Fruit fly (Drosophila melanogaster) whole organism, embryonic: ENCODE results near the gene Ugt49B2.

Experiments
- Asciz ChIP-seq: fragments of 200-800 bp; sonication (Bioruptor generic); optimal IDR thresholded peaks from 2 replicates; lab custom pipeline; 2017; ENCODE audit warnings: missing biosample characterization, mild to moderate bottlenecking, missing genetic modification characterization, missing genetic modification reagents
- BEAF-32 ChIP-seq: fragments of 200-800 bp; sonication (Bioruptor generic); optimal IDR thresholded peaks from 3 replicates; lab custom pipeline; 2017; ENCODE audit warnings: missing biosample characterization, missing genetic modification characterization, mild to moderate bottlenecking, moderate library complexity, missing genetic modification reagents
- BtbVII ChIP-seq: fragments of 200-800 bp; sonication (Bioruptor generic); optimal IDR thresholded peaks from 3 replicates; lab custom pipeline; 2017; ENCODE audit warnings: missing biosample characterization, mild to moderate bottlenecking, missing genetic modification characterization
- CG11723 ChIP-seq: fragments of 200-800 bp; sonication (Bioruptor generic); optimal IDR thresholded peaks from 2 replicates; lab custom pipeline; 2017; ENCODE audit warnings: missing biosample characterization, mild to moderate bottlenecking, missing genetic modification characterization
- CG12236 ChIP-seq: fragments of 200-800 bp; sonication (Bioruptor generic); optimal IDR thresholded peaks from 2 replicates; lab custom pipeline; 2016; ENCODE audit warnings: missing biosample characterization, missing genetic modification characterization
- CG1603 ChIP-seq: fragments of 200-800 bp; sonication (Bioruptor generic); optimal IDR thresholded peaks from 2 replicates; lab custom pipeline; 2019; ENCODE audit warnings: missing biosample characterization, mild to moderate bottlenecking, missing genetic modification characterization, moderate library complexity
- CG17186 ChIP-seq: fragments of 200-800 bp; sonication (Bioruptor generic); optimal IDR thresholded peaks from 3 replicates; lab custom pipeline; 2017; ENCODE audit warnings: missing biosample characterization, missing genetic modification reagents, missing genetic modification characterization
- CG17802 ChIP-seq: fragments of 200-800 bp; sonication (Bioruptor generic); optimal IDR thresholded peaks from 2 replicates; lab custom pipeline; 2018; ENCODE audit warnings: missing biosample characterization, mild to moderate bottlenecking, missing genetic modification characterization, moderate library complexity
- CG1792 ChIP-seq: fragments of 200-800 bp; sonication (Bioruptor generic); optimal IDR thresholded peaks from 2 replicates; lab custom pipeline; 2016; ENCODE audit warnings: missing biosample characterization, missing genetic modification characterization
- CG30020 ChIP-seq: fragments of 200-800 bp; optimal IDR thresholded peaks from 2 replicates; lab custom pipeline; 2019; ENCODE audit warnings: missing biosample characterization, mild to moderate bottlenecking, missing genetic modification characterization, moderate library complexity
- CG30431 ChIP-seq: fragments of 200-800 bp; sonication (Bioruptor generic); optimal IDR thresholded peaks from 2 replicates; lab custom pipeline; 2017; ENCODE audit warnings: missing biosample characterization, missing genetic modification characterization
- CG42726 ChIP-seq: fragments of 200-800 bp; sonication (Bioruptor generic); IDR thresholded peaks from 2 replicates; pipeline ENCODE4 v1.3.6; 2022; ENCODE audit warnings: missing biosample characterization, missing genetic modification characterization; ENCODE audit not compliant: partially characterized antibody
- CG4424 ChIP-seq: fragments of 200-800 bp; sonication (Bioruptor generic); optimal IDR thresholded peaks from 3 replicates; lab custom pipeline; 2016; ENCODE audit warnings: missing biosample characterization, missing genetic modification characterization
- CG5180 ChIP-seq: fragments of 200-800 bp; sonication (Bioruptor generic); optimal IDR thresholded peaks from 3 replicates; lab custom pipeline; 2017; ENCODE audit warnings: missing biosample characterization, missing genetic modification characterization, mild to moderate bottlenecking, moderate library complexity, missing genetic modification reagents
- CG5953 ChIP-seq: fragments of 200-800 bp; sonication (Bioruptor generic); IDR thresholded peaks from 2 replicates; pipeline ENCODE4 v1.3.6; 2022; ENCODE audit warnings: missing biosample characterization, missing genetic modification characterization
- CG6683 ChIP-seq: fragments of 200-800 bp; sonication (Bioruptor generic); optimal IDR thresholded peaks from 2 replicates; lab custom pipeline; 2017; ENCODE audit warnings: missing biosample characterization, mild to moderate bottlenecking, missing genetic modification characterization, missing genetic modification reagents
- CG6765 ChIP-seq: fragments of 200-800 bp; sonication (Bioruptor generic); optimal IDR thresholded peaks from 3 replicates; lab custom pipeline; 2017; ENCODE audit warnings: missing biosample characterization, mild to moderate bottlenecking, missing genetic modification characterization
- CG6813 ChIP-seq: fragments of 200-800 bp; sonication (Bioruptor generic); optimal IDR thresholded peaks from 2 replicates; lab custom pipeline; 2017; ENCODE audit warnings: missing biosample characterization, missing genetic modification characterization, mild to moderate bottlenecking, moderate library complexity, missing genetic modification reagents
- CG7839 ChIP-seq: fragments of 200-800 bp; sonication (Bioruptor generic); optimal IDR thresholded peaks from 3 replicates; lab custom pipeline; 2018; ENCODE audit warnings: missing biosample characterization, mild to moderate bottlenecking, missing genetic modification characterization, moderate library complexity
- CG8089 ChIP-seq: fragments of 200-800 bp; sonication (Bioruptor generic); optimal IDR thresholded peaks from 3 replicates; lab custom pipeline; 2016; ENCODE audit warnings: missing biosample characterization, missing genetic modification characterization
- CG8388 ChIP-seq: fragments of 200-800 bp; sonication (Bioruptor generic); optimal IDR thresholded peaks from 2 replicates; lab custom pipeline; 2019; ENCODE audit warnings: missing biosample characterization, mild to moderate bottlenecking, missing genetic modification characterization, moderate library complexity
- CG9797 ChIP-seq: fragments of 200-800 bp; sonication (Bioruptor generic); optimal IDR thresholded peaks from 3 replicates; lab custom pipeline; 2018; ENCODE audit warnings: missing biosample characterization, mild to moderate bottlenecking, missing genetic modification characterization
- CG9817 ChIP-seq: fragments of 200-800 bp; sonication (Bioruptor generic); optimal IDR thresholded peaks from 2 replicates; lab custom pipeline; 2018; ENCODE audit warnings: missing biosample characterization, mild to moderate bottlenecking, missing genetic modification characterization, moderate library complexity
- Camta ChIP-seq: fragments of 200-800 bp; sonication (Bioruptor generic); optimal IDR thresholded peaks from 2 replicates; lab custom pipeline; 2016; ENCODE audit warnings: missing biosample characterization, missing genetic modification characterization
- Dp ChIP-seq: fragments of 200-800 bp; sonication (Bioruptor generic); optimal IDR thresholded peaks from 2 replicates; lab custom pipeline; 2018; ENCODE audit warnings: missing biosample characterization, mild to moderate bottlenecking, missing genetic modification characterization, moderate library complexity
- Fer2 ChIP-seq: fragments of 200-800 bp; sonication (Bioruptor generic); optimal IDR thresholded peaks from 2 replicates; lab custom pipeline; 2018; ENCODE audit warnings: missing biosample characterization, mild to moderate bottlenecking, missing genetic modification characterization, moderate library complexity
- Meics ChIP-seq: fragments of 200-800 bp; sonication (Bioruptor generic); optimal IDR thresholded peaks from 2 replicates; lab custom pipeline; 2017; ENCODE audit warnings: missing biosample characterization, mild to moderate bottlenecking, missing genetic modification characterization
- Mes4 ChIP-seq: fragments of 200-800 bp; sonication (Bioruptor generic); optimal IDR thresholded peaks from 2 replicates; lab custom pipeline; 2016; ENCODE audit warnings: missing biosample characterization, missing genetic modification characterization
- Oli ChIP-seq: fragments of 200-800 bp; sonication (Bioruptor generic); optimal IDR thresholded peaks from 2 replicates; lab custom pipeline; 2018; ENCODE audit warnings: missing biosample characterization, mild to moderate bottlenecking, missing genetic modification characterization, moderate library complexity
- Rfx ChIP-seq: fragments of 200-800 bp; sonication (Bioruptor generic); IDR thresholded peaks from 2 replicates; pipeline ENCODE4 v1.3.6; 2022; ENCODE audit warnings: missing biosample characterization, missing genetic modification characterization
- Rx ChIP-seq: fragments of 200-800 bp; sonication (Bioruptor generic); IDR thresholded peaks from 2 replicates; pipeline ENCODE4 v1.3.6; 2022; ENCODE audit warnings: missing biosample characterization, missing genetic modification characterization
- Spps ChIP-seq: fragments of 200-800 bp; sonication (Bioruptor generic); optimal IDR thresholded peaks from 2 replicates; lab custom pipeline; 2018; ENCODE audit warnings: missing biosample characterization, mild to moderate bottlenecking, missing genetic modification characterization
- bab2 ChIP-seq: fragments of 200-800 bp; sonication (Bioruptor generic); optimal IDR thresholded peaks from 2 replicates; lab custom pipeline; 2016; ENCODE audit warnings: missing biosample characterization, missing genetic modification characterization
- bcd ChIP-seq: fragments of 200-800 bp; sonication (Bioruptor generic); optimal IDR thresholded peaks from 2 replicates; lab custom pipeline; 2017; ENCODE audit warnings: missing biosample characterization, mild to moderate bottlenecking, missing genetic modification characterization
- bsh ChIP-seq, 2 experiments: fragments of 200-800 bp; sonication (Bioruptor generic); optimal IDR thresholded peaks; 2 replicates each; lab custom pipeline; 2017 to 2018; ENCODE audit warnings: mild to moderate bottlenecking in 2 of 2, missing biosample characterization in 2 of 2, missing genetic modification characterization in 2 of 2, moderate library complexity in 1 of 2
- caup ChIP-seq: fragments of 200-800 bp; sonication (Bioruptor generic); optimal IDR thresholded peaks from 3 replicates; lab custom pipeline; 2017; ENCODE audit warnings: missing biosample characterization, mild to moderate bottlenecking, missing genetic modification characterization, moderate library complexity; ENCODE audit not compliant: severe bottlenecking
- fd102C ChIP-seq: fragments of 200-800 bp; sonication (Bioruptor generic); optimal IDR thresholded peaks from 2 replicates; lab custom pipeline; 2018; ENCODE audit warnings: missing biosample characterization, mild to moderate bottlenecking, missing genetic modification characterization, moderate library complexity
- gcm2 ChIP-seq: fragments of 200-800 bp; sonication (Bioruptor generic); optimal IDR thresholded peaks from 2 replicates; lab custom pipeline; 2016; ENCODE audit warnings: missing biosample characterization, missing genetic modification characterization
- inv ChIP-seq: fragments of 200-800 bp; sonication (Bioruptor generic); IDR thresholded peaks from 2 replicates; pipeline ENCODE4 v1.3.6; 2022; ENCODE audit warnings: missing biosample characterization, missing genetic modification characterization; ENCODE audit not compliant: partially characterized antibody
- lbe ChIP-seq: fragments of 200-800 bp; sonication (Bioruptor generic); optimal IDR thresholded peaks from 2 replicates; lab custom pipeline; 2016; ENCODE audit warnings: missing biosample characterization, mild to moderate bottlenecking, missing genetic modification characterization
- luna ChIP-seq: fragments of 200-800 bp; sonication (Bioruptor generic); optimal IDR thresholded peaks from 2 replicates; lab custom pipeline; 2016; ENCODE audit warnings: missing biosample characterization, missing genetic modification characterization
- nerfin-1 ChIP-seq: fragments of 200-800 bp; sonication (Bioruptor generic); optimal IDR thresholded peaks from 3 replicates; lab custom pipeline; 2019; ENCODE audit warnings: missing biosample characterization, mild to moderate bottlenecking, missing genetic modification characterization, moderate library complexity
- org-1 ChIP-seq: fragments of 200-800 bp; sonication (Bioruptor generic); optimal IDR thresholded peaks from 2 replicates; lab custom pipeline; 2017; ENCODE audit warnings: missing biosample characterization, missing genetic modification characterization
- pho ChIP-seq: fragments of 200-800 bp; sonication (Bioruptor generic); optimal IDR thresholded peaks from 2 replicates; lab custom pipeline; 2016; ENCODE audit warnings: missing biosample characterization, missing genetic modification characterization
- scrt ChIP-seq: fragments of 200-800 bp; sonication (Bioruptor generic); optimal IDR thresholded peaks from 2 replicates; lab custom pipeline; 2018; ENCODE audit warnings: missing biosample characterization, mild to moderate bottlenecking, missing genetic modification characterization, moderate library complexity
- sens-2 ChIP-seq: fragments of 200-800 bp; sonication (Bioruptor generic); IDR thresholded peaks from 2 replicates; pipeline ENCODE4 v1.3.6; 2022; ENCODE audit warnings: missing biosample characterization, missing genetic modification characterization
- sna ChIP-seq: fragments of 200-800 bp; sonication (Bioruptor generic); IDR thresholded peaks from 2 replicates; pipeline ENCODE4 v1.3.6; 2022; ENCODE audit warnings: missing biosample characterization, missing genetic modification characterization; ENCODE audit not compliant: partially characterized antibody
- z ChIP-seq: fragments of 200-800 bp; sonication (Bioruptor generic); IDR thresholded peaks from 3 replicates; pipeline ENCODE4 v1.3.6; 2022; ENCODE audit warnings: missing biosample characterization, missing genetic modification characterization
- zfh1 ChIP-seq: fragments of 200-800 bp; sonication (Bioruptor generic); IDR thresholded peaks from 3 replicates; pipeline ENCODE4 v1.3.6; 2022; ENCODE audit warnings: missing biosample characterization, missing genetic modification characterization
- zfh2 ChIP-seq: fragments of 200-800 bp; sonication (Bioruptor generic); optimal IDR thresholded peaks from 2 replicates; lab custom pipeline; 2016; ENCODE audit warnings: missing biosample characterization, missing genetic modification characterization

Gene Ugt49B2

dm6 chr3R:21349870-21350314, 49.6 kb downstream of the Ugt49B2 start (continued):
- TF ChIP-seq CG1603 (tag; lab: Kevin White, UChicago) (peak; percentile 50), lbe (GFP tag; lab: Kevin White, UChicago) (peak; percentile 27), Meics (GFP tag; lab: Kevin White, UChicago) (peak; percentile 36), gcm2 (GFP tag; lab: Kevin White, UChicago) (no peak), Mes4 (GFP tag; lab: Kevin White, UChicago) (peak; percentile 39), scrt (GFP tag; lab: Kevin White, UChicago) (peak; percentile 47), Rfx (GFP tag; lab: Robert Waterston, UW) (no peak), Spps (peak; percentile 31), z (no peak), BEAF-32 (GFP tag; lab: Kevin White, UChicago) (peak; percentile 24), CG17802 (tag; lab: Kevin White, UChicago) (no peak), CG42726 (GFP tag; lab: Robert Waterston, UW) (no peak), CG30431 (GFP tag; lab: Kevin White, UChicago) (no peak), bab2 (GFP tag; lab: Kevin White, UChicago) (peak; percentile 27), sna (GFP tag; lab: Robert Waterston, UW) (no peak), zfh1 (GFP tag; lab: Robert Waterston, UW) (no peak), Fer2 (peak; percentile 28), CG30020 (no peak), org-1 (GFP tag; lab: Kevin White, UChicago) (no peak), BtbVII (GFP tag; lab: Kevin White, UChicago) (peak; percentile 61), CG11723 (GFP tag; lab: Kevin White, UChicago) (peak; percentile 21), bcd (GFP tag; lab: Kevin White, UChicago) (no peak), Oli (tag; lab: Kevin White, UChicago) (no peak), Camta (GFP tag; lab: Kevin White, UChicago) (peak; percentile 15), CG8089 (GFP tag; lab: Kevin White, UChicago) (peak; percentile 23), nerfin-1 (tag; lab: Kevin White, UChicago) (peak; percentile 7), CG12236 (GFP tag; lab: Kevin White, UChicago) (peak; percentile 2), Dp (peak; percentile 55), pho (GFP tag; lab: Kevin White, UChicago) (peak; percentile 6), CG9817 (tag; lab: Kevin White, UChicago) (no peak), sens-2 (GFP tag; lab: Robert Waterston, UW) (no peak), inv (GFP tag; lab: Robert Waterston, UW) (no peak), Rx (no peak), CG5180 (GFP tag; lab: Kevin White, UChicago) (peak; percentile 49), fd102C (GFP tag; lab: Kevin White, UChicago) (no peak), CG6765 (GFP tag; lab: Kevin White, UChicago) (peak; percentile 64), CG7839 (no peak), luna (no peak), CG17186 (GFP tag; lab: Kevin White, UChicago) (no peak), caup (GFP tag; lab: Kevin White, UChicago) (peak; percentile 66), bsh (GFP tag; optimal IDR thresholded peaks at IDR 0.05; lab: Kevin White, UChicago) (peak in 1 of 2 experiments; percentile 49), Asciz (peak; percentile 81), CG8388 (peak; percentile 75), CG5953 (GFP tag; lab: Robert Waterston, UW) (no peak), CG6683 (GFP tag; lab: Kevin White, UChicago) (peak; percentile 2), zfh2 (GFP tag; lab: Kevin White, UChicago) (peak; percentile 10), CG9797 (GFP tag; lab: Kevin White, UChicago) (peak; percentile 37), CG6813 (GFP tag; lab: Kevin White, UChicago) (peak; percentile 68), CG1792 (peak; percentile 33), CG4424 (GFP tag; lab: Kevin White, UChicago) (peak; percentile 28)
